Fruit fly (Drosophila melanogaster) whole organism, pupa: ENCODE data around the gene CG7289.
A peak's percentile ranks its signal among the peaks of the same experiment; 100 is the strongest.

ENCODE experiments used
- CG10348 ChIP-seq: fragments of 200-800 bp; sonication (Bioruptor generic); IDR thresholded peaks from 2 replicates; pipeline ENCODE4 v1.3.6; 2022; ENCODE audit warnings: missing biosample characterization, missing genetic modification characterization
- CG12605 ChIP-seq: fragments of 200-800 bp; sonication (Bioruptor generic); IDR thresholded peaks from 2 replicates; pipeline ENCODE4 v1.3.6; 2022; ENCODE audit warnings: missing biosample characterization, missing genetic modification characterization
- CG13204 ChIP-seq: fragments of 200-800 bp; sonication (Bioruptor generic); optimal IDR thresholded peaks from 2 replicates; lab custom pipeline; 2018; ENCODE audit warnings: missing biosample characterization, mild to moderate bottlenecking, missing genetic modification characterization, moderate library complexity
- CG14655 ChIP-seq: fragments of 200-800 bp; sonication (Bioruptor generic); optimal IDR thresholded peaks from 3 replicates; lab custom pipeline; 2017; ENCODE audit warnings: mild to moderate bottlenecking, missing biosample characterization, missing genetic modification reagents, missing genetic modification characterization
- CG15710 ChIP-seq: fragments of 200-800 bp; sonication (Bioruptor generic); optimal IDR thresholded peaks from 2 replicates; lab custom pipeline; 2018; ENCODE audit warnings: missing biosample characterization, mild to moderate bottlenecking, missing genetic modification characterization, moderate library complexity
- CG17806 ChIP-seq: fragments of 200-800 bp; sonication (Bioruptor generic); optimal IDR thresholded peaks from 2 replicates; lab custom pipeline; 2018; ENCODE audit warnings: missing biosample characterization, mild to moderate bottlenecking, missing genetic modification characterization, moderate library complexity
- CG32121 ChIP-seq: fragments of 200-800 bp; sonication (Bioruptor generic); IDR thresholded peaks from 2 replicates; pipeline ENCODE4 v1.3.6; 2022; ENCODE audit warnings: missing biosample characterization, missing genetic modification characterization
- CG34367 ChIP-seq: fragments of 200-800 bp; sonication (Bioruptor generic); optimal IDR thresholded peaks from 2 replicates; lab custom pipeline; 2018; ENCODE audit warnings: missing biosample characterization, mild to moderate bottlenecking, missing genetic modification characterization
- CG4496 ChIP-seq: fragments of 200-800 bp; sonication (Bioruptor generic); IDR thresholded peaks from 3 replicates; pipeline ENCODE4 v1.3.6; 2022; ENCODE audit warnings: missing biosample characterization, missing genetic modification characterization
- CG8159 ChIP-seq: fragments of 200-800 bp; sonication (Bioruptor generic); optimal IDR thresholded peaks from 3 replicates; lab custom pipeline; 2018; ENCODE audit warnings: missing biosample characterization, mild to moderate bottlenecking, missing genetic modification characterization, moderate library complexity
- CG8301 ChIP-seq: fragments of 200-800 bp; sonication (Bioruptor generic); optimal IDR thresholded peaks from 2 replicates; lab custom pipeline; 2018; ENCODE audit warnings: missing biosample characterization, mild to moderate bottlenecking, missing genetic modification characterization
- CG9948 ChIP-seq: fragments of 200-800 bp; sonication (Bioruptor generic); optimal IDR thresholded peaks from 2 replicates; lab custom pipeline; 2018; ENCODE audit warnings: missing biosample characterization, mild to moderate bottlenecking, missing genetic modification characterization, moderate library complexity
- D1 ChIP-seq: fragments of 200-800 bp; sonication (Bioruptor generic); optimal IDR thresholded peaks from 2 replicates; lab custom pipeline; 2018; ENCODE audit warnings: missing biosample characterization, mild to moderate bottlenecking, missing genetic modification characterization, moderate library complexity
- EcR ChIP-seq: fragments of 200-800 bp; sonication (Bioruptor generic); optimal IDR thresholded peaks from 3 replicates; lab custom pipeline; 2019; ENCODE audit warnings: missing biosample characterization, missing genetic modification characterization, mild to moderate bottlenecking, moderate library complexity, missing genetic modification reagents
- Ets98B ChIP-seq: fragments of 200-800 bp; sonication (Bioruptor generic); IDR thresholded peaks from 2 replicates; pipeline ENCODE4 v1.3.6; 2022; ENCODE audit warnings: missing biosample characterization, missing genetic modification characterization
- Pif1A ChIP-seq: fragments of 200-800 bp; sonication (Bioruptor generic); optimal IDR thresholded peaks from 3 replicates; lab custom pipeline; 2016; ENCODE audit warnings: missing biosample characterization, missing genetic modification characterization
- Pif1B ChIP-seq: fragments of 200-800 bp; sonication (Bioruptor generic); optimal IDR thresholded peaks from 3 replicates; lab custom pipeline; 2016; ENCODE audit warnings: missing biosample characterization, missing genetic modification characterization
- Snoo ChIP-seq: fragments of 200-800 bp; sonication (Bioruptor generic); optimal IDR thresholded peaks from 3 replicates; lab custom pipeline; 2017; ENCODE audit warnings: missing biosample characterization, mild to moderate bottlenecking, missing genetic modification characterization, inconsistent platforms
- fd96Ca ChIP-seq: fragments of 200-800 bp; sonication (Bioruptor generic); IDR thresholded peaks from 3 replicates; pipeline ENCODE4 v1.3.6; 2022; ENCODE audit warnings: missing biosample characterization, missing genetic modification characterization
- gl ChIP-seq: fragments of 200-800 bp; sonication (Bioruptor generic); optimal IDR thresholded peaks from 2 replicates; lab custom pipeline; 2018; ENCODE audit warnings: missing biosample characterization, mild to moderate bottlenecking, missing genetic modification characterization
- rn ChIP-seq: fragments of 200-800 bp; sonication (Bioruptor generic); IDR thresholded peaks from 2 replicates; pipeline ENCODE4 v1.3.6; 2022; ENCODE audit warnings: missing biosample characterization, missing genetic modification characterization

The CG7289 gene

DNA sequence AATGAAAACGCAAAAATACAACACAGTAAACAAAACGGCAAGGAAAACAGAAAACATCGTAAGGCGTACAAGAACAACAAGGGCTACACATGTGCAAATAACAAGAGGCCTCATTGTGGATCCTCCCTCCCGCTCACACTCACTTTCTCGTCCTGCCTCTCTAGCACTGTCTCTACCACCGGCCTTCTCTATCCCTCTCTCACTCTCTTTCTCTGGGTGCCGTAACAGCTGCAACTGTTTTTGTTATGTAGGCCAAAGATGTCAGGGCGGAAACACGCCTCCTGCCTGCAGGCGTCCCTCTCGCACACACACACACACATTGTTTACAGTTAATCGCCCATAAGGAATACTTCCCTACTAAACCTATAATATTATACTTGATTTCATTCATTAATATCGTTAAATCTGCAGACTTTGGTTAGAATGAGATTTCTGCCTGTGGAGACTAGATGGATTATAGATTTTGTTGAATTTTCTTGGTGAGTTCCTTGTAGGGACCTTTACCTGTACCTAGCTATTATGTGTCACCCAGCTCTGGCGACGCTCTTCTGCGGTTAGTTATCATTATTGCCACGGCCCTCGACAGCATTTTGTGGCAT lies 31.9 kb downstream of the CG7289 start:
- TF ChIP-seq CG8159 (peak; percentile 13), CG17806 (no peak), D1 (tag; lab: Kevin White, UChicago) (no peak), CG32121 (no peak), CG8301 (tag; lab: Kevin White, UChicago) (no peak), rn (GFP tag; lab: Robert Waterston, UW) (no peak), CG10348 (GFP tag; lab: Robert Waterston, UW) (no peak), CG4496 (GFP tag; lab: Robert Waterston, UW) (peak; percentile 41; the same call in 1 of the 3 replicates), CG15710 (tag; lab: Kevin White, UChicago) (peak; percentile 10), CG9948 (tag; lab: Kevin White, UChicago) (no peak)

DNA sequence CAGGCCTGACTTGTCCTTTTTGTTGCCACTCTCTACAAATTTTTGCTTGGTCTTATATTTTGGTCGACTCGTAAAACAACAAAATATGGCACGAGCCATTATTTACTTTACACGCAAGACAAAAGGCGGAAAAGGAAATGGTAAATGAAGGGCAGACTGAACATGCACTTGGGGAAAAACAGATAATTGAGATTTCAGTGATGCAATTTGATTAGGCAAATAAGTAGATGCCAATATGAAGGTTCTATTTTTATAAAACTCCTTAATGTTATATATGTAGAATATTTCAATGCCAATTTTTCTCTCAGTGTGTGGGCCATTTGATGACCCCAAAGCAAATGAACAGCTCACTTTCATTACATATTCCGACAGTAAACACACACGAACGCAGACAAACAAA lies 33.2 kb downstream of the CG7289 start:
- no peak for TF ChIP-seq CG13204 (GFP tag; lab: Kevin White, UChicago)
- TF ChIP-seq gl (tag; lab: Kevin White, UChicago): no peak
- TF ChIP-seq Pif1B: no peak
- TF ChIP-seq fd96Ca (GFP tag; lab: Robert Waterston, UW): no peak
- TF ChIP-seq CG8159: no peak
- TF ChIP-seq Pif1A (GFP tag; lab: Kevin White, UChicago): no peak
- TF ChIP-seq CG12605 (GFP tag; lab: Robert Waterston, UW): no peak
- no peak for TF ChIP-seq D1 (tag; lab: Kevin White, UChicago)
- no peak for TF ChIP-seq CG9948 (tag; lab: Kevin White, UChicago)
- no peak for TF ChIP-seq Ets98B (GFP tag; lab: Robert Waterston, UW)
- no peak for TF ChIP-seq CG32121
- TF ChIP-seq CG14655 (GFP tag; lab: Kevin White, UChicago): no peak
- TF ChIP-seq CG34367 (tag; lab: Kevin White, UChicago): no peak
- TF ChIP-seq CG17806: no peak
- no peak for TF ChIP-seq EcR (GFP tag; lab: Kevin White, UChicago)
- no peak for TF ChIP-seq rn (GFP tag; lab: Robert Waterston, UW)
- no peak for TF ChIP-seq CG8301 (tag; lab: Kevin White, UChicago)
- TF ChIP-seq CG4496 (GFP tag; lab: Robert Waterston, UW): no peak
- no peak for TF ChIP-seq Snoo

DNA sequence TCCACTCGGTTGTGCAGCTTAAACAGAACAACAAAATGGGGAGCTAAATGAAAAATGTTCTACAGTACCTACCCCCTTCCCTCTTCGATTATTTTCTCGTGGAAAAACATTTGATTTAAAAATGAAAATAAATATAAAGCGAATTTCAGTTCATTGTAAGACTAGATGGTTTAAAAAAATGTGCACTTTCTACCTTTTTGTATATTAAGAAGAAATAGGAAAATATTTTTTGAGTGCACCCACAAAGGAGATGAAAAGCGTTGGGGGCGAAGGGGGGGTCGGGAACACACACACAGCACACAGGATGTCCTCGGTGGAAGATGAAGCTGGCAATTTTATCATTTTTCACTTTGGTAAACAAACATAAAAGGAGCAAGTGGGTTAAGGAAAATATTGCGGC lies 40.8 kb downstream of the CG7289 start:
- TF ChIP-seq EcR (GFP tag; lab: Kevin White, UChicago): no peak
- no peak for TF ChIP-seq CG8159
- TF ChIP-seq CG32121: no peak
- TF ChIP-seq D1 (tag; lab: Kevin White, UChicago): no peak
- no peak for TF ChIP-seq fd96Ca (GFP tag; lab: Robert Waterston, UW)
- TF ChIP-seq Pif1B: no peak
- TF ChIP-seq rn (GFP tag; lab: Robert Waterston, UW): no peak
- TF ChIP-seq CG34367 (tag; lab: Kevin White, UChicago): no peak
- TF ChIP-seq CG14655 (GFP tag; lab: Kevin White, UChicago): no peak
- TF ChIP-seq CG10348 (GFP tag; lab: Robert Waterston, UW): no peak
- no peak for TF ChIP-seq CG15710 (tag; lab: Kevin White, UChicago)
- TF ChIP-seq Snoo: no peak
- TF ChIP-seq, all 21 proteins: peak for 0

DNA sequence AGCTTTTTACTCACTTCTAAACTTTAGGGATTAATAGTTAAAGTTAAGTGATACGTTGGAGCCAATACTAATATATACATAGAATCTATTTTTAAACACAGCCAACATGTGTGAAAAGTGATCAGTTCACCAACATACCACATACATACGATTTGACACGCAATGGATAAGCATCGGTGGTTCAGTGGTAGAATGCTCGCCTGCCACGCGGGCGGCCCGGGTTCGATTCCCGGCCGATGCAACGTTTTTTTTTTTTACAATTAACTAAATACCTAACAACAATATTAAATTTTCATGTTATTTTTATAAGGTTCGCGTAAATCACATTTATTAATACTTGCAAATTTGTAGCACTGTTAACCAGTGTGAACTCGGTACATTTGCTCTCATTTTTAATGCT lies 49.5 kb downstream of the CG7289 start:
- TF ChIP-seq CG13204 (GFP tag; lab: Kevin White, UChicago) (no peak), CG17806 (no peak), CG8301 (tag; lab: Kevin White, UChicago) (no peak), CG9948 (tag; lab: Kevin White, UChicago) (no peak)

DNA sequence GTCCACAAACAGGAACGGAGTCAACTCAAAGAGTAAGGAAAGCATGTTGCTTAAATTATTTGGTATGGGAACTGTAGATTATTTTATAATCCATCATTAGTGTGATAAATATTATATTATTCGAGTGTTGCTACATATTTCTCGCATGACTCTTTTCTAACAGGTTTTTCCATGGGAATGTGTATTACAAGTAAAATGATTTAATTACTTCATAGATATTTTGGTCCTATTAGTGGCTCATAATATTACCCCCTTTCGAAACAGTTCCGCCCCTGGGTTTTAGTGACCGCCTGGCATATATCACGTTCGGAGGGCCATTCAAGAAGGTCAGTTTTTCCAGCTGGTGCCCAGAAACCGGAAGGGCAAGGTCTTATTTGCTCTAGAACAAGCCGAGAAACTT lies 50.1 kb downstream of the CG7289 start:
- TF ChIP-seq CG15710 (tag; lab: Kevin White, UChicago) (no peak), CG14655 (GFP tag; lab: Kevin White, UChicago) (no peak), EcR (GFP tag; lab: Kevin White, UChicago) (no peak), gl (tag; lab: Kevin White, UChicago) (no peak), Pif1A (GFP tag; lab: Kevin White, UChicago) (no peak), CG32121 (no peak), Ets98B (GFP tag; lab: Robert Waterston, UW) (no peak), CG34367 (tag; lab: Kevin White, UChicago) (no peak), CG9948 (tag; lab: Kevin White, UChicago) (no peak)
